Worm (Caenorhabditis elegans) whole organism, L4 larva: Measurements from ENCODE around the gene Y38E10A.8.

Source experiments
- D1046.2 ChIP-seq: fragments of 200-800 bp; sonication (Bioruptor generic); IDR thresholded peaks from 2 replicates; pipeline ENCODE4 v1.3.6; 2022; ENCODE audit warnings: missing genetic modification characterization, missing compliant biosample characterization
- F10B5.3 ChIP-seq: sonication (generic microtip); optimal IDR thresholded peaks from 2 replicates; lab custom pipeline; 2016; ENCODE audit warnings: mild to moderate bottlenecking, missing genetic modification characterization, missing compliant biosample characterization
- F44E2.7 ChIP-seq: fragments of 200-800 bp; sonication (Bioruptor generic); IDR thresholded peaks from 2 replicates; pipeline ENCODE4 v2.1.2; 2022; ENCODE audit warnings: missing genetic modification characterization, missing compliant biosample characterization
- F49E8.2 ChIP-seq: sonication (generic microtip); optimal IDR thresholded peaks from 2 replicates; lab custom pipeline; 2016; ENCODE audit warnings: missing compliant biosample characterization, mild to moderate bottlenecking, missing genetic modification characterization, borderline replicate concordance
- R02D3.7 ChIP-seq: fragments of 150-350 bp; sonication (generic microtip); optimal IDR thresholded peaks from 3 replicates; lab custom pipeline; 2014; ENCODE audit warnings: missing biosample characterization, missing genetic modification characterization
- T26A8.4 ChIP-seq: fragments of 200-800 bp; sonication (Bioruptor generic); IDR thresholded peaks from 2 replicates; pipeline ENCODE4 v1.3.6; 2022; ENCODE audit warnings: missing genetic modification characterization, missing compliant biosample characterization
- Y105C5A.15 ChIP-seq: fragments of 200-800 bp; sonication (Bioruptor generic); IDR thresholded peaks from 2 replicates; pipeline ENCODE4 v1.3.6; 2022; ENCODE audit warnings: missing genetic modification characterization, missing compliant biosample characterization
- aha-1 ChIP-seq: fragments of 150-350 bp; peaks from one replicate; lab custom pipeline; 2014; ENCODE audit warnings: missing biosample characterization, missing genetic modification characterization
- ama-1 ChIP-seq: fragments of 150-350 bp; optimal IDR thresholded peaks from 2 replicates; lab custom pipeline; 2014; ENCODE audit warnings: inconsistent platforms, mixed read lengths
- ceh-20 ChIP-seq: fragments of 200-800 bp; sonication (Bioruptor generic); IDR thresholded peaks from 2 replicates; pipeline ENCODE4 v1.3.6; 2022; ENCODE audit warnings: missing genetic modification reagents, missing genetic modification characterization, missing compliant biosample characterization
- ceh-44 ChIP-seq: fragments of 200-800 bp; sonication (Bioruptor generic); IDR thresholded peaks from 2 replicates; pipeline ENCODE4 v1.3.6; 2022; ENCODE audit warnings: missing genetic modification reagents, missing genetic modification characterization, missing compliant biosample characterization
- ceh-82 ChIP-seq: sonication (generic microtip); optimal IDR thresholded peaks from 2 replicates; lab custom pipeline; 2017; ENCODE audit warnings: missing biosample characterization, missing genetic modification characterization
- ctbp-1 ChIP-seq: fragments of 200-800 bp; sonication (Bioruptor generic); IDR thresholded peaks from 2 replicates; pipeline ENCODE4 v1.3.6; 2022; ENCODE audit warnings: missing genetic modification reagents, missing genetic modification characterization, missing compliant biosample characterization
- dmd-6 ChIP-seq: fragments of 200-800 bp; sonication (Bioruptor generic); IDR thresholded peaks from 2 replicates; pipeline ENCODE4 v1.3.6; 2022; ENCODE audit warnings: missing genetic modification reagents, missing genetic modification characterization, missing compliant biosample characterization
- dpl-1 ChIP-seq: fragments of 150-350 bp; optimal IDR thresholded peaks from 2 replicates; lab custom pipeline; 2014; ENCODE audit warnings: missing biosample characterization, missing genetic modification reagents, missing genetic modification characterization
- dve-1 ChIP-seq: sonication (generic microtip); optimal IDR thresholded peaks from 2 replicates; lab custom pipeline; 2017; ENCODE audit warnings: antibody characterized with exemption, mild to moderate bottlenecking, missing genetic modification characterization, missing compliant biosample characterization; ENCODE audit not compliant: insufficient read depth
- hif-1 ChIP-seq, 2 experiments: sonication (generic microtip); optimal IDR thresholded peaks; 2 replicates each; lab custom pipeline; 2016 to 2017; ENCODE audit warnings: missing compliant biosample characterization in 2 of 2, missing genetic modification characterization in 2 of 2, missing genetic modification reagents in 2 of 2, missing genotype in 2 of 2, mild to moderate bottlenecking in 1 of 2
- hlh-30 ChIP-seq: sonication (generic microtip); optimal IDR thresholded peaks from 2 replicates; lab custom pipeline; 2017; ENCODE audit warnings: antibody characterized with exemption, mild to moderate bottlenecking, missing genetic modification characterization, missing compliant biosample characterization; ENCODE audit not compliant: insufficient read depth
- hmg-1.1 ChIP-seq: fragments of 200-800 bp; sonication (Bioruptor generic); IDR thresholded peaks from 2 replicates; pipeline ENCODE4 v1.3.6; 2022; ENCODE audit warnings: missing genetic modification reagents, missing genetic modification characterization, missing compliant biosample characterization
- jun-1 ChIP-seq: fragments of 150-350 bp; optimal IDR thresholded peaks from 2 replicates; lab custom pipeline; 2014; ENCODE audit warnings: missing biosample characterization, missing genetic modification reagents, missing genetic modification characterization
- lim-7 ChIP-seq: fragments of 200-800 bp; sonication (Bioruptor generic); IDR thresholded peaks from 2 replicates; pipeline ENCODE4 v1.3.6; 2022; ENCODE audit warnings: missing genetic modification characterization, missing compliant biosample characterization
- lin-1 ChIP-seq: fragments of 200-800 bp; sonication (Bioruptor generic); IDR thresholded peaks from 2 replicates; pipeline ENCODE4 v1.3.6; 2022; ENCODE audit warnings: missing genetic modification reagents, missing genetic modification characterization, missing compliant biosample characterization
- lin-15B ChIP-seq: fragments of 150-350 bp; sonication (generic microtip); optimal IDR thresholded peaks from 3 replicates; lab custom pipeline; 2014; ENCODE audit warnings: missing biosample characterization, missing genetic modification characterization
- lin-29 ChIP-seq: fragments of 200-800 bp; sonication (Bioruptor generic); IDR thresholded peaks from 2 replicates; pipeline ENCODE4 v1.3.6; 2022; ENCODE audit warnings: missing genetic modification reagents, missing genetic modification characterization, missing compliant biosample characterization
- mep-1 ChIP-seq: fragments of 150-350 bp; sonication (generic microtip); optimal IDR thresholded peaks from 3 replicates; lab custom pipeline; 2014; ENCODE audit warnings: missing biosample characterization, missing genetic modification characterization
- mes-2 ChIP-seq: sonication (generic microtip); optimal IDR thresholded peaks from 2 replicates; lab custom pipeline; 2016; ENCODE audit warnings: missing genotype, mild to moderate bottlenecking, missing genetic modification characterization, missing compliant biosample characterization; ENCODE audit not compliant: poor library complexity, severe bottlenecking
- nhr-102 ChIP-seq: sonication (generic microtip); optimal IDR thresholded peaks from 2 replicates; lab custom pipeline; 2016; ENCODE audit warnings: mild to moderate bottlenecking, missing genetic modification characterization, moderate library complexity, missing compliant biosample characterization
- nhr-237 ChIP-seq: sonication (generic microtip); optimal IDR thresholded peaks from 2 replicates; lab custom pipeline; 2017; ENCODE audit warnings: missing biosample characterization, missing genetic modification characterization
- nhr-25 ChIP-seq: sonication (generic microtip); optimal IDR thresholded peaks from 2 replicates; lab custom pipeline; 2017; ENCODE audit warnings: missing genetic modification characterization, mild to moderate bottlenecking, missing compliant biosample characterization, antibody characterized with exemption, moderate library complexity, borderline replicate concordance; ENCODE audit not compliant: insufficient read depth
- nhr-42 ChIP-seq: fragments of 200-800 bp; sonication (Bioruptor generic); IDR thresholded peaks from 2 replicates; pipeline ENCODE4 v1.3.6; 2022; ENCODE audit warnings: missing genetic modification characterization, missing compliant biosample characterization
- nhr-76 ChIP-seq: fragments of 150-350 bp; optimal IDR thresholded peaks from 2 replicates; lab custom pipeline; 2014; ENCODE audit warnings: missing biosample characterization, missing genetic modification characterization
- nhr-77 ChIP-seq: fragments of 150-350 bp; optimal IDR thresholded peaks from 2 replicates; lab custom pipeline; 2014; ENCODE audit warnings: missing biosample characterization, missing genetic modification characterization
- pha-4 ChIP-seq, 2 experiments: fragments of 150-350 bp in 1 of 2; fragments of 200-800 bp in 1 of 2; sonication (Bioruptor generic) in 1 of 2; IDR thresholded peaks in 1 of 2; optimal IDR thresholded peaks in 1 of 2; 2 replicates each; pipeline versions ENCODE4 v1.3.6 to Lab custom; 2014 to 2022; ENCODE audit warnings: missing genetic modification characterization in 2 of 2, missing genetic modification reagents in 2 of 2, missing biosample characterization in 1 of 2, missing compliant biosample characterization in 1 of 2
- saeg-2 ChIP-seq: fragments of 200-800 bp; sonication (Bioruptor generic); IDR thresholded peaks from 2 replicates; pipeline ENCODE4 v1.3.6; 2022; ENCODE audit warnings: missing genetic modification reagents, missing genetic modification characterization, missing compliant biosample characterization
- skn-1 ChIP-seq: fragments of 150-350 bp; optimal IDR thresholded peaks from 2 replicates; lab custom pipeline; 2014; ENCODE audit warnings: missing biosample characterization, missing genetic modification characterization
- snpc-1.2 ChIP-seq: fragments of 200-800 bp; sonication (Bioruptor generic); IDR thresholded peaks from 2 replicates; pipeline ENCODE4 v1.3.6; 2022; ENCODE audit warnings: missing genetic modification reagents, missing genetic modification characterization, missing compliant biosample characterization
- spr-1 ChIP-seq: sonication (generic microtip); optimal IDR thresholded peaks from 2 replicates; lab custom pipeline; 2016; ENCODE audit warnings: mild to moderate bottlenecking, missing genetic modification characterization, missing compliant biosample characterization
- unc-62 ChIP-seq, 3 experiments: fragments of 150-350 bp in 1 of 3; sonication (generic microtip); optimal IDR thresholded peaks in 2 of 3; peaks in 1 of 3; 1 replicate in 1 of 3; 2 replicates in 2 of 3; lab custom pipeline; 2014 to 2017; ENCODE audit warnings: missing biosample characterization in 3 of 3, missing genetic modification characterization in 3 of 3, missing genetic modification reagents in 3 of 3, missing genotype in 1 of 3
- zfp-2 ChIP-seq: sonication (generic microtip); optimal IDR thresholded peaks from 2 replicates; lab custom pipeline; 2016; ENCODE audit warnings: mild to moderate bottlenecking, missing genetic modification characterization, missing compliant biosample characterization
- zfp-3 ChIP-seq: fragments of 200-800 bp; sonication (Bioruptor generic); conservative IDR thresholded peaks from 2 replicates; pipeline ENCODE4 v1.3.6; 2022; ENCODE audit warnings: missing genetic modification reagents, missing genetic modification characterization, missing compliant biosample characterization
- zip-2 ChIP-seq: fragments of 150-350 bp; optimal IDR thresholded peaks from 2 replicates; lab custom pipeline; 2014; ENCODE audit warnings: missing biosample characterization, missing genetic modification characterization

Gene Y38E10A.8

DNA sequence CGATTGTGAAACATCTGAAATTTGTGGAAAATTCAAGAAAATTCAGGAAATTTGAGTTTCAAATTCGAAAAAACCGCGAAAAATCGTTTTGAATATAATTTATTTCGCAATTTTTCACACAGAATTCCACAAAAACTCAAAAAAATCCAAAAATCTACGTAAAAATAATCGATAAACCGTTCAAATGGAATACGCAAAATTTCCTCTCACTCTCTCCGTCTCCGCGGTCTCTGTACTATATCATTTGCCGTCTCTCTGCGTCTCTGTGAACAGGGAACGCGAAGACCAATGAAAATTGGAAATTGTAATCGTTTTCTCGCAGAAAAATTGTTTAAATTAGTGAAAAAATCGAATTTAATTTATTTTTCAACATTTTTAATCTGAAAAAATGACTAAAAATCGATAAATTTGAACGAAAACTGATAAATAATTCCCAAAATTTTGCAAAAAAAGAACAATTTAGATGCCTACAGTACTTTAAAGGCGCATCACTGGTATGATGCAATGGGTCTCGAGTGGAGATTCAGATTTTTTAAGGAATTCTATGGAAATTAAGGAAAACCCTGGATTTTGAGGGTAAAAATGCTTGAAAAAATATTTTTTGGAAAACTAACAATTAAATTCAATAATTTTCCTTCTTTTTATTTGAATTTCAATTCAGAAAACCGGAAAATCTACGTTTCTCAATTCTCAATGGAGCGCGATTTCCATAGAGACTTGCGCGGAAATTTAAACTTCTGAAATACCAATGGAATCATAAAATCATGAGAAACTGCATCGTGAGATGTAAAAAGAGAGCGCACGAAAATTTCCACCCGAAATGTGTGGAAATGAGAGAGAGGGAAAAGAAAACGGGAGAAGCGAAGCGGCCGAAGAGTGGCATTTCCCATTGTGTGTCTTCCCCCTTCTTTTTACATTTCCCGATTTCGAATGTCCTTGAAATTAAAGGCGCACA is 3.1 kb upstream of the Y38E10A.8 start, which contains the start of the genes ceh-100 and lips-15:
ceh-100 (minus strand) TSS at position 14 of the 955 bp plus-strand sequence.
lips-15 (plus strand) TSS at position 720 of the 955 bp plus-strand sequence.
- TF ChIP-seq nhr-102 (tag; lab: Kevin White, UChicago) (no peak), dpl-1 (GFP tag; lab: Kevin White, UChicago) (peak; percentile 39), aha-1 (tag; lab: Kevin White, UChicago) (peak; percentile 80), hif-1 (tag; optimal IDR thresholded peaks at IDR 0.05; lab: Kevin White, UChicago) (peak in 1 of 2 experiments; percentile 47), hlh-30 (peak; percentile 64), nhr-25 (tag; lab: Kevin White, UChicago) (no peak), zfp-2 (tag; lab: Kevin White, UChicago) (no peak), nhr-77 (tag; lab: Kevin White, UChicago) (no peak)
- TF ChIP-seq, all 104 proteins: peak for 4

ce11 chrII:12606108-12606507 is 892 bp upstream of the Y38E10A.8 start:
- TF ChIP-seq lin-1 (GFP tag; lab: Robert Waterston, UW) (no peak), Y105C5A.15 (GFP tag; lab: Robert Waterston, UW) (0 out of 2 replicates have a peak, but pooled peaks have one; percentile 19), snpc-1.2 (no peak), lim-7 (no peak), T26A8.4 (no peak), unc-62 (GFP tag; optimal IDR thresholded peaks at IDR 0.05 in 1 of 2; lab: Kevin White, UChicago) (peak in 1 of 2 experiments; percentile 96), unc-62 (tag; optimal IDR thresholded peaks at IDR 0.05; lab: Kevin White, UChicago) (no peak)

- no peak for TF ChIP-seq D1046.2
- TF ChIP-seq ceh-20, result no peak
- no peak for TF ChIP-seq zfp-3 (GFP tag; lab: Robert Waterston, UW)
- TF ChIP-seq spr-1 (tag; lab: Kevin White, UChicago), result no peak
- no peak for TF ChIP-seq nhr-25 (tag; lab: Kevin White, UChicago)
- no peak for TF ChIP-seq R02D3.7 (tag; lab: Kevin White, UChicago)
- TF ChIP-seq jun-1 (tag; lab: Kevin White, UChicago), result no peak
Observed at ce11 chrII:12608653-12609052, 1.7 kb downstream of the Y38E10A.8 start, which contains the start of gene Y38E10A.9. Gene Y38E10A.9 (plus strand): TSS chrII:12608953.

DNA sequence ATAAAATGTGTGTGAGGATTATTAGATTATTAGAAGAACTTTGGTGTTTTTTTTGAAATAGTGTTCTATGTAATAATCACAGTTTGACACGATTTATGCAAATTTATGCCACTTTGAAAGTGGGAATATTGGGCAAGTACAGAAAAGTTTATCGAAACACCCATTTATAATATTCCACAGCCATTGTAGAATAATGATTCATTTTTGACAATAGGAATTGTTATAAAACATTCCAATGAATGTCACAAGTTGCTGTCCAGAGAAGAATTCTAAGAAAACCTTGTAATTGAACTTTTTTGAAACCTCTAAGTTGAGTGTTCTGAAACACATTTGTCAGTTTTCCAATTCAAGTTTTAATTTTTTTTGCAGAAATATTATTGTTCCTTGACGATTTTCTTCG is 5.2 kb downstream of the Y38E10A.8 start, which contains the start of gene nspe-4:
nspe-4 (plus strand) TSS at position 301 of the 400 bp plus-strand sequence.
- TF ChIP-seq lin-15B (tag; lab: Kevin White, UChicago), result no peak
- no peak for TF ChIP-seq F10B5.3 (tag; lab: Kevin White, UChicago)
- no peak for TF ChIP-seq ceh-44 (GFP tag; lab: Robert Waterston, UW)
- TF ChIP-seq ama-1 (lab: Kevin White, UChicago), result no peak
- TF ChIP-seq hmg-1.1 (GFP tag; lab: Robert Waterston, UW), result no peak
- TF ChIP-seq lin-29 (GFP tag; lab: Robert Waterston, UW), result no peak
- TF ChIP-seq pha-4 (GFP tag; IDR thresholded peaks at IDR 0.05; lab: Robert Waterston, UW), result no peak
- no peak for TF ChIP-seq pha-4 (tag; optimal IDR thresholded peaks at IDR 0.05; lab: Kevin White, UChicago)
- no peak for TF ChIP-seq nhr-42 (GFP tag; lab: Robert Waterston, UW)

- no peak for TF ChIP-seq dve-1 (tag; lab: Kevin White, UChicago)
- peak; percentile 93 for TF ChIP-seq dmd-6 (GFP tag; lab: Robert Waterston, UW)
- TF ChIP-seq F49E8.2 (tag; lab: Kevin White, UChicago), result no peak
- TF ChIP-seq mep-1 (tag; lab: Kevin White, UChicago), result no peak
- TF ChIP-seq nhr-237 (tag; lab: Kevin White, UChicago), result no peak
- no peak for TF ChIP-seq nhr-102 (tag; lab: Kevin White, UChicago)
- no peak for TF ChIP-seq F44E2.7
- no peak for TF ChIP-seq mes-2 (tag; lab: Kevin White, UChicago)
- no peak for TF ChIP-seq nhr-42 (GFP tag; lab: Robert Waterston, UW)
- no peak for TF ChIP-seq ceh-82
- no peak for TF ChIP-seq saeg-2 (GFP tag; lab: Robert Waterston, UW)
- no peak for TF ChIP-seq zip-2 (tag; lab: Kevin White, UChicago)
- TF ChIP-seq ctbp-1, result no peak
- no peak for TF ChIP-seq skn-1
- TF ChIP-seq nhr-76 (tag; lab: Kevin White, UChicago), result no peak
Observed at ce11 chrII:12615413-12615812, 8.4 kb downstream of the Y38E10A.8 start.
